Worm (Caenorhabditis elegans) whole organism, L2 larva: ENCODE measurements around the gene B0496.1.

ENCODE experiments used
- ama-1 ChIP-seq: fragments of 150-350 bp; optimal IDR thresholded peaks from 2 replicates; lab custom pipeline; 2018; ENCODE audit warnings: inconsistent platforms
- dmd-4 ChIP-seq: sonication (generic microtip); optimal IDR thresholded peaks from 2 replicates; lab custom pipeline; 2017; ENCODE audit warnings: missing biosample characterization, missing genetic modification characterization
- egl-27 ChIP-seq: sonication (generic microtip); optimal IDR thresholded peaks from 3 replicates; lab custom pipeline; 2017; ENCODE audit warnings: missing biosample characterization, missing genetic modification reagents, missing genetic modification characterization
- lin-39 ChIP-seq: fragments of 150-350 bp; optimal IDR thresholded peaks from 2 replicates; lab custom pipeline; 2014; ENCODE audit warnings: missing biosample characterization, missing genetic modification reagents, missing genetic modification characterization
- lsy-2 ChIP-seq, 2 experiments: fragments of 150-350 bp in 1 of 2; sonication (generic microtip) in 1 of 2; optimal IDR thresholded peaks; 2 replicates each; lab custom pipeline; 2014 to 2017; ENCODE audit warnings: missing biosample characterization in 2 of 2, missing genetic modification characterization in 2 of 2
- mdl-1 ChIP-seq, 2 experiments: fragments of 150-350 bp in 1 of 2; sonication (generic microtip) in 1 of 2; optimal IDR thresholded peaks; 2 replicates each; lab custom pipeline; 2017; ENCODE audit warnings: missing biosample characterization in 2 of 2, missing genetic modification characterization in 2 of 2
- nhr-10 ChIP-seq: sonication (generic microtip); optimal IDR thresholded peaks from 2 replicates; lab custom pipeline; 2017; ENCODE audit warnings: missing biosample characterization, missing genetic modification characterization
- nhr-237 ChIP-seq: fragments of 150-350 bp; optimal IDR thresholded peaks from 2 replicates; lab custom pipeline; 2014; ENCODE audit warnings: missing biosample characterization, missing genetic modification characterization
- nhr-25 ChIP-seq: fragments of 150-350 bp; sonication (generic microtip); optimal IDR thresholded peaks from 3 replicates; lab custom pipeline; 2014; ENCODE audit warnings: missing biosample characterization, missing genetic modification characterization
- nhr-77 ChIP-seq: fragments of 150-350 bp; optimal IDR thresholded peaks from 2 replicates; lab custom pipeline; 2014; ENCODE audit warnings: missing biosample characterization, missing genetic modification characterization
- snpc-4 ChIP-seq: fragments of 150-350 bp; optimal IDR thresholded peaks from 2 replicates; lab custom pipeline; 2014; ENCODE audit warnings: missing biosample characterization, missing genetic modification characterization
- zag-1 ChIP-seq: fragments of 150-350 bp; optimal IDR thresholded peaks from 2 replicates; lab custom pipeline; 2014; ENCODE audit warnings: missing biosample characterization, missing genetic modification characterization
- ztf-11 ChIP-seq: sonication (generic microtip); optimal IDR thresholded peaks from 2 replicates; lab custom pipeline; 2017; ENCODE audit warnings: missing biosample characterization, missing genetic modification characterization

- no peak for TF ChIP-seq nhr-237 (tag; lab: Kevin White, UChicago)
- TF ChIP-seq mdl-1 (tag; optimal IDR thresholded peaks at IDR 0.05; lab: Kevin White, UChicago), result no peak
- TF ChIP-seq nhr-10 (tag; lab: Kevin White, UChicago), result no peak
- no peak for TF ChIP-seq ama-1 (lab: Kevin White, UChicago)
- no peak for TF ChIP-seq nhr-77 (tag; lab: Kevin White, UChicago)
- TF ChIP-seq egl-27 (tag; lab: Kevin White, UChicago), result no peak
- TF ChIP-seq zag-1, result no peak
- TF ChIP-seq lin-39 (tag; lab: Kevin White, UChicago), result no peak
- TF ChIP-seq dmd-4 (tag; lab: Kevin White, UChicago), result no peak
- no peak for TF ChIP-seq ztf-11
- no peak for TF ChIP-seq nhr-25
- no peak for TF ChIP-seq snpc-4 (tag; lab: Kevin White, UChicago)
- TF ChIP-seq lsy-2 (tag; optimal IDR thresholded peaks at IDR 0.05; lab: Kevin White, UChicago), result no peak
These were observed 1.5 kb downstream of the B0496.1 start, which contains the start of gene B0496.2 for ce11 chrIV:7447556-7447955.
